Fruit fly (Drosophila melanogaster): ENCODE measurements around the gene hth.

Gene hth

DNA sequence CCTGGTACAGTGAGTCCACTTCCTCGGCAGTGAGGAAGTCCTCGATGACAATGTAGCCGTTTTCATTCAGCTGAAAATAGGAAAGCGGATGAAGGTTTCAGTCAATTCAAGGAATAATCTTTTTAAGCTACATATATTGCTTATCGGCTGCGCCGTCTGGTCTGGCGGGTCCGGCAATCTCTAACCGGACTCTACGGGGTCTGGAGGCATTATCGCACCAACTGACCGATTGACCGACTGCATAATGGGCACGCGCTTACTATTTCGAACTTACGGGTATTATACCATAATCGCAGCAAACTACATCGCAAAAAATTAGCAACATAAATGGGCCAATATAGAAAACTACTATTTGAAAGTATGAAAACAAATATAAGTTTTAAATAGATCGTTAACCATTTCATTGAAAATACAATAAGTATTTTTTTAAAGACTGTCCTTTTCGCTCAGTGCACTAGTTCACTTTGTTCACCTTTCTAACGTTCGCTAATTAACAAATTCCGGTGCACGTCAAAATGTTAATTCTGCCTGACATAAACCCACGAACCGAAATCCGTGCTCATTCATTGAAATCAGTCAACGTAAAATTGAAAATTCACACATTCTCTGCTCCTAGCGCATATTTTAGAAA is 39.7 kb upstream of the hth start (continued):
- TF ChIP-seq Ptx1 (GFP tag; IDR thresholded peaks at IDR 0.05) = peak; percentile 25; the same call in 1 of the 2 replicates
- TF ChIP-seq CG15073 (GFP tag; optimal IDR thresholded peaks at IDR 0.05) = no peak
- TF ChIP-seq CG9437 (GFP tag; optimal IDR thresholded peaks at IDR 0.05) = no peak
- no peak for TF ChIP-seq fd3F (GFP tag; optimal IDR thresholded peaks at IDR 0.05)
- no peak for TF ChIP-seq schlank (tag; optimal IDR thresholded peaks at IDR 0.05)
- no peak for TF ChIP-seq NfI (GFP tag; optimal IDR thresholded peaks at IDR 0.05)
- TF ChIP-seq seq (GFP tag; IDR thresholded peaks at IDR 0.05) = 0 out of 2 replicates have a peak, but pooled peaks have one; percentile 37
- TF ChIP-seq inv (GFP tag; IDR thresholded peaks at IDR 0.05; ENCODE audit: partially characterized antibody) = no peak
- no peak for TF ChIP-seq tgo (GFP tag; IDR thresholded peaks at IDR 0.05)
- no peak for TF ChIP-seq grn (GFP tag; optimal IDR thresholded peaks at IDR 0.05)
- TF ChIP-seq Vsx1 (GFP tag; optimal IDR thresholded peaks at IDR 0.05) = no peak
- TF ChIP-seq Stat92E (GFP tag; optimal IDR thresholded peaks at IDR 0.05) = no peak
- no peak for TF ChIP-seq CG31388 (GFP tag; optimal IDR thresholded peaks at IDR 0.05)
- no peak for TF ChIP-seq MESR4 (GFP tag; optimal IDR thresholded peaks at IDR 0.05)
- no peak for TF ChIP-seq CG5245 (GFP tag; optimal IDR thresholded peaks at IDR 0.05)
- TF ChIP-seq btn (GFP tag; optimal IDR thresholded peaks at IDR 0.05) = no peak
- TF ChIP-seq slbo (GFP tag; IDR thresholded peaks at IDR 0.05) = peak; percentile 44
- no peak for TF ChIP-seq vfl (GFP tag; optimal IDR thresholded peaks at IDR 0.05)
- no peak for TF ChIP-seq Adf1 (GFP tag; IDR thresholded peaks at IDR 0.05)
- no peak for TF ChIP-seq HHEX (GFP tag; optimal IDR thresholded peaks at IDR 0.05)
- no peak for TF ChIP-seq CG8290 (GFP tag; optimal IDR thresholded peaks at IDR 0.05)
- TF ChIP-seq CG8290 (tag; optimal IDR thresholded peaks at IDR 0.05) = no peak
- no peak for TF ChIP-seq pho (GFP tag; optimal IDR thresholded peaks at IDR 0.05)
- no peak for TF ChIP-seq CG17385 (GFP tag; optimal IDR thresholded peaks at IDR 0.05)
- TF ChIP-seq pros (GFP tag; optimal IDR thresholded peaks at IDR 0.05) = no peak
- TF ChIP-seq CG10274 (GFP tag; optimal IDR thresholded peaks at IDR 0.05) = no peak
- TF ChIP-seq CG32772 (GFP tag; IDR thresholded peaks at IDR 0.05) = no peak
- no peak for TF ChIP-seq CG17568 (GFP tag; optimal IDR thresholded peaks at IDR 0.05)
- 0 out of 2 replicates have a peak, but pooled peaks have one; percentile 6 for TF ChIP-seq vvl (GFP tag; IDR thresholded peaks at IDR 0.05)
- TF ChIP-seq nau (GFP tag; optimal IDR thresholded peaks at IDR 0.05) = no peak
- TF ChIP-seq Dll (GFP tag; IDR thresholded peaks at IDR 0.05; ENCODE audit: partially characterized antibody) = no peak
- no peak for TF ChIP-seq bsh (GFP tag; optimal IDR thresholded peaks at IDR 0.05)
- peak; percentile 55 for TF ChIP-seq CG17328 (GFP tag; IDR thresholded peaks at IDR 0.05)
- TF ChIP-seq shn (GFP tag; optimal IDR thresholded peaks at IDR 0.05) = no peak
- no peak for TF ChIP-seq CG12236 (GFP tag; optimal IDR thresholded peaks at IDR 0.05)
- TF ChIP-seq cg (GFP tag; optimal IDR thresholded peaks at IDR 0.05) = no peak
- TF ChIP-seq lola (GFP tag; optimal IDR thresholded peaks at IDR 0.05) = no peak
- peak; percentile 38; the same call in 1 of the 2 replicates for TF ChIP-seq Ada2b (GFP tag; IDR thresholded peaks at IDR 0.05)

DNA sequence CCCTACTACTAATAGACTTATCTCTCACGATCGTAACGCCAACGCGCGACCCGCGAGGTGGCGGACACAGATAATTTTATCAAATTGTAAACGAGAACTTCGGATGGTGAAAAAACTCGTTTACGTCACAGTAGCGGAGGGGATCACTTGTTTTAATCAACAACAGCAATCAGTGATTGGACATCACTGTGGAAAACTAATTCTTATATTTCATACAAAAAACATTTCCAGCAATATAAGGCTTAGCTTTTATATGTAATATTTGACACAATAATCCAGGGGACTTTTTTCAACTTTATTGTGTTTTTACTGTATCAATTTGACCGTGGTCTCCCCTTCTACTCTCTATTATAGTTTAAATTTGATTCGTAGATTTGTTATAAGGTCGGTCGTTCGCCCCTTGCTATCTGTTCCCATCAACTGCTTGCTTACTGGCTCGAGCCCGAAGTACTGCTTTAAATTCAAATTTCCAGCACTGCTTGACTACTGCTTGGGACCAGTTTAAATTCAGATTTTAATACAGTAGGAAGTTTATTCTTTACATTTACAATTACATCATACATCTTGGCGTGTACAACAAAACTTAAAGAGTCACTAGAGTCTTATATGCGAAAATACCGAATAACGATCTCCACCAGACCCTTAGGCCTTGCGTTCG is 38.0 kb upstream of the hth start, which contains the start of gene CG6465:
TSS of gene CG6465 (minus strand) at position 7 of the 658 bp plus-strand sequence.
- TF ChIP-seq corto (GFP tag; optimal IDR thresholded peaks at IDR 0.05) (no peak), Dref (GFP tag; IDR thresholded peaks at IDR 0.05) (no peak), sd (tag; optimal IDR thresholded peaks at IDR 0.05) (peak; percentile 9), TFAM (GFP tag; optimal IDR thresholded peaks at IDR 0.05) (no peak), CG1832 (GFP tag; optimal IDR thresholded peaks at IDR 0.05) (no peak), sens-2 (GFP tag; IDR thresholded peaks at IDR 0.05) (no peak), stwl (tag; optimal IDR thresholded peaks at IDR 0.05) (peak; percentile 85), peb (GFP tag; IDR thresholded peaks at IDR 0.05) (no peak), CG6272 (GFP tag; IDR thresholded peaks at IDR 0.05) (no peak), ci (GFP tag; IDR thresholded peaks at IDR 0.05) (no peak; the same call in 2 of the 3 replicates), sug (tag; optimal IDR thresholded peaks at IDR 0.05) (peak; percentile 49), CG10959 (GFP tag; IDR thresholded peaks at IDR 0.05) (no peak), CG15696 (tag; optimal IDR thresholded peaks at IDR 0.05) (no peak)

Data from whole organism, embryonic.